Fruit fly (Drosophila melanogaster): ENCODE data around the gene CG6693.

DNA sequence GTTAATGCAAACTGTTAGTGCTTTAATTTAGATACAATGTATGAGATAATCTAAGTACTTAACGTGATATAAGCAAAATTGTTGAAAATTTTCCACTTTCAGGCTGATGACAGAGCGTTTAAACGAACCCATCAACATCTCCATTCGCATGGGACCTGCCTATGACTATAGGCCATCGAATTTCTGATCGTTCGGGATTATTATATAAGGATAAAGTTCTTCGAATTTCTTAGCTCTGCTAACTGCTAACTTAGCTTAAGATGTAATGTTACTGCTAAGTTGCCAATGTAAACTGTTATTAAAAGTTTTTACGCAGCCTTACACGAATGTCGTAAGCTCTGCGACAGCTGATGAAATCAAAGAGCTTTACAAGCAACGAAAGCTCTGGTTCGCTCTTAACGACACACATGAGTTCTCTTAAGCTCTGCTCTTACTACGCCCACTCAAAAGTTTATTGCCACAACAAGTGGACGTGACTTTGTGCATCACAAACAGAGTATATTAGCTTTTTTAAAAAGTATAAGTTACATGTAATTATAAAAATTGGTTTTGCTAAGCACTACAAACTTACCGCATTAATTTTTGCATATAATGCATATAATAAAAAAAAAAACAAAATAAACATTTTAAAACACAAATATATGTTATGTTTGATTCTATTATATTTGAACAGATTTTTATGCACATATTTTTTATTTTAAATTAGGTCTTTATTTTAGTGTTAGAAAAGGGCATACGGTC lies 24.6 kb downstream of the CG6693 start:
- TF ChIP-seq Snoo (tag; optimal IDR thresholded peaks at IDR 0.05), result peak; percentile 99
- peak; percentile 98 for TF ChIP-seq CG17806 (tag; optimal IDR thresholded peaks at IDR 0.05)
- peak; percentile 97 for TF ChIP-seq rn (GFP tag; IDR thresholded peaks at IDR 0.05)
- peak; percentile 96 for TF ChIP-seq CG34367 (tag; optimal IDR thresholded peaks at IDR 0.05)
- peak; percentile 99 for TF ChIP-seq CG8301 (tag; optimal IDR thresholded peaks at IDR 0.05)
- peak; percentile 97 for TF ChIP-seq CG4496 (GFP tag; IDR thresholded peaks at IDR 0.05)
- peak; percentile 97 for TF ChIP-seq EcR (GFP tag; optimal IDR thresholded peaks at IDR 0.05)
- TF ChIP-seq Ets98B (GFP tag; IDR thresholded peaks at IDR 0.05), result peak; percentile 95
- peak; percentile 99 for TF ChIP-seq CG32121 (GFP tag; IDR thresholded peaks at IDR 0.05)
- peak; percentile 99 for TF ChIP-seq CG8159 (tag; optimal IDR thresholded peaks at IDR 0.05)

All from whole organism, pupa.